Fruit fly (Drosophila melanogaster) whole organism, embryonic: ENCODE data around the gene tj.

Experiments used
- Ada2b ChIP-seq: fragments of 200-800 bp; sonication (Bioruptor generic); IDR thresholded peaks from 2 replicates; pipeline ENCODE4 v1.3.6; 2022; ENCODE audit warnings: missing biosample characterization, missing genetic modification characterization
- Awh ChIP-seq: fragments of 200-800 bp; sonication (Bioruptor generic); IDR thresholded peaks from 2 replicates; pipeline ENCODE4, ENCODE4 v1.3.6; 2022; ENCODE audit warnings: missing biosample characterization, missing genetic modification characterization
- Blimp-1 ChIP-seq: fragments of 200-800 bp; sonication (Bioruptor generic); optimal IDR thresholded peaks from 3 replicates; lab custom pipeline; 2018; ENCODE audit warnings: missing biosample characterization, missing genetic modification characterization, mild to moderate bottlenecking, moderate library complexity, missing genetic modification reagents
- Bteb2 ChIP-seq: fragments of 200-800 bp; sonication (Bioruptor generic); optimal IDR thresholded peaks from 2 replicates; lab custom pipeline; 2016; ENCODE audit warnings: missing biosample characterization, missing genetic modification characterization
- CG10959 ChIP-seq: fragments of 200-800 bp; sonication (Bioruptor generic); IDR thresholded peaks from 2 replicates; pipeline ENCODE4 v1.3.6; 2022; ENCODE audit warnings: missing biosample characterization, missing genetic modification characterization
- CG34224 ChIP-seq: fragments of 200-800 bp; sonication (Bioruptor generic); IDR thresholded peaks from 3 replicates; pipeline ENCODE4 v1.3.6; 2022; ENCODE audit warnings: missing biosample characterization, missing genetic modification characterization; ENCODE audit not compliant: partially characterized antibody
- CG3995 ChIP-seq: fragments of 200-800 bp; sonication (Bioruptor generic); optimal IDR thresholded peaks from 3 replicates; lab custom pipeline; 2016; ENCODE audit warnings: missing biosample characterization, missing genetic modification characterization
- HmgZ ChIP-seq: fragments of 200-800 bp; sonication (Bioruptor generic); optimal IDR thresholded peaks from 2 replicates; lab custom pipeline; 2018; ENCODE audit warnings: missing biosample characterization, mild to moderate bottlenecking, missing genetic modification characterization
- ara ChIP-seq: fragments of 200-800 bp; sonication (Bioruptor generic); IDR thresholded peaks from 2 replicates; pipeline ENCODE4 v1.3.6; 2022; ENCODE audit warnings: missing biosample characterization, missing genetic modification characterization
- seq ChIP-seq: fragments of 200-800 bp; sonication (Bioruptor generic); IDR thresholded peaks from 2 replicates; pipeline ENCODE4 v1.3.6; 2022; ENCODE audit warnings: missing biosample characterization, missing genetic modification characterization

dm6 chr2L:19469090-19469489 is 5.0 kb downstream of the tj start:
- no peak for TF ChIP-seq Awh
- no peak for TF ChIP-seq CG3995 (GFP tag; lab: Kevin White, UChicago)
- no peak for TF ChIP-seq Bteb2
- TF ChIP-seq Ada2b (GFP tag; lab: Robert Waterston, UW) = no peak
- no peak for TF ChIP-seq seq (GFP tag; lab: Robert Waterston, UW)
- no peak for TF ChIP-seq CG34224
- no peak for TF ChIP-seq HmgZ (tag; lab: Kevin White, UChicago)
- no peak for TF ChIP-seq ara (GFP tag; lab: Robert Waterston, UW)
- TF ChIP-seq CG10959 (GFP tag; lab: Robert Waterston, UW) = no peak
- TF ChIP-seq Blimp-1 (GFP tag; lab: Kevin White, UChicago) = no peak
